Fruit fly (Drosophila melanogaster) whole organism, prepupa: ENCODE measurements around the gene Tmx3.

Experiments used
- Blimp-1 ChIP-seq: fragments of 200-800 bp; sonication (Bioruptor generic); optimal IDR thresholded peaks from 3 replicates; lab custom pipeline; 2017; ENCODE audit warnings: missing biosample characterization, missing genetic modification characterization, mild to moderate bottlenecking, moderate library complexity, missing genetic modification reagents
- CG10631 ChIP-seq: fragments of 200-800 bp; sonication (Bioruptor generic); optimal IDR thresholded peaks from 2 replicates; lab custom pipeline; 2016; ENCODE audit warnings: missing biosample characterization, missing genetic modification characterization
- CG10669 ChIP-seq: fragments of 200-800 bp; sonication (Bioruptor generic); optimal IDR thresholded peaks from 3 replicates; lab custom pipeline; 2018; ENCODE audit warnings: missing biosample characterization, mild to moderate bottlenecking, missing genetic modification characterization, moderate library complexity
- CG11294 ChIP-seq: fragments of 200-800 bp; sonication (Bioruptor generic); IDR thresholded peaks from 2 replicates; pipeline ENCODE4 v1.3.6; 2022; ENCODE audit warnings: missing biosample characterization, missing genetic modification characterization
- CG11762 ChIP-seq: fragments of 200-800 bp; sonication (Bioruptor generic); optimal IDR thresholded peaks from 3 replicates; lab custom pipeline; 2016; ENCODE audit warnings: missing biosample characterization, missing genetic modification characterization; ENCODE audit not compliant: insufficient read depth
- CG11902 ChIP-seq: fragments of 200-800 bp; sonication (Bioruptor generic); optimal IDR thresholded peaks from 3 replicates; lab custom pipeline; 2016; ENCODE audit warnings: missing biosample characterization, missing genetic modification characterization
- CG15336 ChIP-seq: fragments of 200-800 bp; sonication (Bioruptor generic); IDR thresholded peaks from 2 replicates; pipeline ENCODE4 v1.3.6; 2022; ENCODE audit warnings: missing biosample characterization, missing genetic modification characterization
- CG16779 ChIP-seq: fragments of 200-800 bp; sonication (Bioruptor generic); optimal IDR thresholded peaks from 3 replicates; lab custom pipeline; 2017; ENCODE audit warnings: missing biosample characterization, mild to moderate bottlenecking, missing genetic modification characterization
- CG3032 ChIP-seq: fragments of 200-800 bp; optimal IDR thresholded peaks from 2 replicates; lab custom pipeline; 2019; ENCODE audit warnings: missing biosample characterization, mild to moderate bottlenecking, missing genetic modification characterization, moderate library complexity
- CG32006 ChIP-seq: fragments of 200-800 bp; sonication (Bioruptor generic); optimal IDR thresholded peaks from 3 replicates; lab custom pipeline; 2017; ENCODE audit warnings: missing biosample characterization, mild to moderate bottlenecking, missing genetic modification characterization
- CG34406 ChIP-seq: fragments of 200-800 bp; sonication (Bioruptor generic); optimal IDR thresholded peaks from 3 replicates; lab custom pipeline; 2016; ENCODE audit warnings: missing biosample characterization, missing genetic modification characterization
- CG3919 ChIP-seq: fragments of 200-800 bp; sonication (Bioruptor generic); optimal IDR thresholded peaks from 3 replicates; lab custom pipeline; 2016; ENCODE audit warnings: missing biosample characterization, missing genetic modification characterization
- CG4318 ChIP-seq: fragments of 200-800 bp; sonication (Bioruptor generic); optimal IDR thresholded peaks from 3 replicates; lab custom pipeline; 2017; ENCODE audit warnings: missing biosample characterization, mild to moderate bottlenecking, missing genetic modification characterization
- CG6163 ChIP-seq: fragments of 200-800 bp; sonication (Bioruptor generic); IDR thresholded peaks from 3 replicates; pipeline ENCODE4 v1.3.6; 2022; ENCODE audit warnings: missing biosample characterization, missing genetic modification characterization
- CG6276 ChIP-seq: fragments of 200-800 bp; sonication (Bioruptor generic); optimal IDR thresholded peaks from 2 replicates; lab custom pipeline; 2017; ENCODE audit warnings: missing biosample characterization, mild to moderate bottlenecking, missing genetic modification characterization
- CG6792 ChIP-seq: fragments of 200-800 bp; sonication (Bioruptor generic); optimal IDR thresholded peaks from 3 replicates; lab custom pipeline; 2016; ENCODE audit warnings: missing biosample characterization, missing genetic modification characterization
- CG6808 ChIP-seq: fragments of 200-800 bp; sonication (Bioruptor generic); optimal IDR thresholded peaks from 3 replicates; lab custom pipeline; 2017; ENCODE audit warnings: missing biosample characterization, missing genetic modification characterization, mild to moderate bottlenecking, moderate library complexity, missing genetic modification reagents
- CG6854 ChIP-seq: fragments of 200-800 bp; sonication (Bioruptor generic); optimal IDR thresholded peaks from 2 replicates; lab custom pipeline; 2017; ENCODE audit warnings: missing biosample characterization, mild to moderate bottlenecking, missing genetic modification characterization
- CG8119 ChIP-seq: fragments of 200-800 bp; sonication (Bioruptor generic); IDR thresholded peaks from 3 replicates; pipeline ENCODE4 v1.3.6; 2022; ENCODE audit warnings: missing biosample characterization, missing genetic modification characterization
- CG8319 ChIP-seq: fragments of 200-800 bp; sonication (Bioruptor generic); optimal IDR thresholded peaks from 3 replicates; lab custom pipeline; 2016; ENCODE audit warnings: missing biosample characterization, missing genetic modification characterization
- CG8632 ChIP-seq: fragments of 200-800 bp; sonication (Bioruptor generic); optimal IDR thresholded peaks from 3 replicates; lab custom pipeline; 2016; ENCODE audit warnings: missing biosample characterization, missing genetic modification characterization
- CG9139 ChIP-seq: fragments of 200-800 bp; sonication (Bioruptor generic); optimal IDR thresholded peaks from 3 replicates; lab custom pipeline; 2017; ENCODE audit warnings: missing biosample characterization, mild to moderate bottlenecking, missing genetic modification characterization
- Eip78C ChIP-seq: fragments of 200-800 bp; sonication (Bioruptor generic); peaks from one replicate; lab custom pipeline; 2016; ENCODE audit warnings: missing biosample characterization, missing genetic modification characterization
- Ets96B ChIP-seq: fragments of 200-800 bp; optimal IDR thresholded peaks from 2 replicates; lab custom pipeline; 2019; ENCODE audit warnings: missing biosample characterization, mild to moderate bottlenecking, missing genetic modification characterization, moderate library complexity
- Gug ChIP-seq: fragments of 200-800 bp; sonication (Bioruptor generic); IDR thresholded peaks from 2 replicates; pipeline ENCODE4 v1.3.6; 2022; ENCODE audit warnings: missing biosample characterization, missing genetic modification characterization
- Hr38 ChIP-seq: sonication (Bioruptor generic); optimal IDR thresholded peaks from 2 replicates; lab custom pipeline; 2016; ENCODE audit warnings: missing biosample characterization, missing genetic modification characterization
- Hr39 ChIP-seq: fragments of 200-800 bp; sonication (Bioruptor generic); optimal IDR thresholded peaks from 2 replicates; lab custom pipeline; 2016; ENCODE audit warnings: missing biosample characterization, missing genetic modification characterization
- Hr4 ChIP-seq: fragments of 200-800 bp; sonication (Bioruptor generic); optimal IDR thresholded peaks from 3 replicates; lab custom pipeline; 2016; ENCODE audit warnings: missing biosample characterization, missing genetic modification characterization
- Lpt ChIP-seq: fragments of 200-800 bp; sonication (Bioruptor generic); optimal IDR thresholded peaks from 3 replicates; lab custom pipeline; 2016; ENCODE audit warnings: missing biosample characterization, missing genetic modification characterization
- Met ChIP-seq: fragments of 200-800 bp; sonication (Bioruptor generic); optimal IDR thresholded peaks from 3 replicates; lab custom pipeline; 2016; ENCODE audit warnings: missing biosample characterization, missing genetic modification characterization
- OdsH ChIP-seq: fragments of 200-800 bp; sonication (Bioruptor generic); optimal IDR thresholded peaks from 3 replicates; lab custom pipeline; 2016; ENCODE audit warnings: missing biosample characterization, missing genetic modification characterization
- Smox ChIP-seq: fragments of 200-800 bp; sonication (Bioruptor generic); optimal IDR thresholded peaks from 3 replicates; lab custom pipeline; 2016; ENCODE audit warnings: missing biosample characterization, missing genetic modification characterization
- Sox14 ChIP-seq: fragments of 200-800 bp; sonication (Bioruptor generic); optimal IDR thresholded peaks from 3 replicates; lab custom pipeline; 2016; ENCODE audit warnings: missing biosample characterization, missing genetic modification characterization
- Sox15 ChIP-seq: fragments of 200-800 bp; sonication (Bioruptor generic); optimal IDR thresholded peaks from 3 replicates; lab custom pipeline; 2016; ENCODE audit warnings: missing biosample characterization, missing genetic modification characterization
- cyc ChIP-seq: fragments of 200-800 bp; sonication (Bioruptor generic); optimal IDR thresholded peaks from 3 replicates; lab custom pipeline; 2016; ENCODE audit warnings: missing biosample characterization, missing genetic modification characterization
- dsx ChIP-seq: fragments of 200-800 bp; optimal IDR thresholded peaks from 3 replicates; lab custom pipeline; 2019; ENCODE audit warnings: missing biosample characterization, mild to moderate bottlenecking, missing genetic modification characterization, moderate library complexity; ENCODE audit not compliant: poor library complexity, severe bottlenecking
- eg ChIP-seq: fragments of 200-800 bp; sonication (Bioruptor generic); IDR thresholded peaks from 3 replicates; pipeline ENCODE4 v1.3.6; 2022; ENCODE audit warnings: missing biosample characterization, missing genetic modification characterization
- esn ChIP-seq: fragments of 200-800 bp; sonication (Bioruptor generic); optimal IDR thresholded peaks from 2 replicates; lab custom pipeline; 2016; ENCODE audit warnings: missing biosample characterization, mild to moderate bottlenecking, missing genetic modification characterization, moderate library complexity
- fd59A ChIP-seq: fragments of 200-800 bp; sonication (Bioruptor generic); optimal IDR thresholded peaks from 2 replicates; lab custom pipeline; 2017; ENCODE audit warnings: missing biosample characterization, mild to moderate bottlenecking, missing genetic modification characterization, missing genetic modification reagents
- fd85E ChIP-seq: fragments of 200-800 bp; sonication (Bioruptor generic); optimal IDR thresholded peaks from 3 replicates; lab custom pipeline; 2016; ENCODE audit warnings: missing biosample characterization, missing genetic modification characterization
- fkh ChIP-seq: fragments of 200-800 bp; sonication (Bioruptor generic); optimal IDR thresholded peaks from 3 replicates; lab custom pipeline; 2017; ENCODE audit warnings: missing biosample characterization, mild to moderate bottlenecking, missing genetic modification characterization, moderate library complexity
- lz ChIP-seq: fragments of 200-800 bp; sonication (Bioruptor generic); optimal IDR thresholded peaks from 3 replicates; lab custom pipeline; 2016; ENCODE audit warnings: missing biosample characterization, missing genetic modification characterization
- pdm3 ChIP-seq: fragments of 200-800 bp; sonication (Bioruptor generic); optimal IDR thresholded peaks from 3 replicates; lab custom pipeline; 2016; ENCODE audit warnings: missing biosample characterization, missing genetic modification characterization
- salr ChIP-seq, 2 experiments: fragments of 200-800 bp; sonication (Bioruptor generic); optimal IDR thresholded peaks; 3 replicates each; lab custom pipeline; 2016 to 2018; ENCODE audit warnings: missing biosample characterization in 2 of 2, missing genetic modification characterization in 2 of 2, mild to moderate bottlenecking in 1 of 2
- spab ChIP-seq: fragments of 200-800 bp; sonication (Bioruptor generic); optimal IDR thresholded peaks from 2 replicates; lab custom pipeline; 2017; ENCODE audit warnings: missing biosample characterization, mild to moderate bottlenecking, missing genetic modification characterization, missing genetic modification reagents
- svp ChIP-seq: fragments of 200-800 bp; sonication (Bioruptor generic); peaks from one replicate; lab custom pipeline; 2016; ENCODE audit warnings: missing biosample characterization, missing genetic modification characterization
- topi ChIP-seq: fragments of 200-800 bp; sonication (Bioruptor generic); optimal IDR thresholded peaks from 3 replicates; lab custom pipeline; 2016; ENCODE audit warnings: missing biosample characterization, missing genetic modification characterization
- vri ChIP-seq: fragments of 200-800 bp; sonication (Bioruptor generic); optimal IDR thresholded peaks from 3 replicates; lab custom pipeline; 2016; ENCODE audit warnings: missing biosample characterization, mild to moderate bottlenecking, missing genetic modification characterization

The Tmx3 gene

dm6 chr3L:16217935-16218334 lies 11.0 kb upstream of the Tmx3 start (continued):
- no peak for TF ChIP-seq CG9139 (GFP tag; lab: Kevin White, UChicago)
- peak; percentile 9 for TF ChIP-seq CG3032 (tag; lab: Kevin White, UChicago)
- TF ChIP-seq CG8119 (GFP tag; lab: Robert Waterston, UW), result peak; percentile 79
- peak; percentile 48 for TF ChIP-seq pdm3 (GFP tag; lab: Kevin White, UChicago)
- peak; percentile 66 for TF ChIP-seq OdsH (GFP tag; lab: Kevin White, UChicago)
- TF ChIP-seq CG11294, result 0 out of 2 replicates have a peak, but pooled peaks have one; percentile 38
- peak; percentile 11 for TF ChIP-seq lz (GFP tag; lab: Kevin White, UChicago)
- peak; percentile 43 for TF ChIP-seq CG4318
- peak; percentile 83 for TF ChIP-seq eg
- no peak for TF ChIP-seq CG11902 (GFP tag; lab: Kevin White, UChicago)
- TF ChIP-seq CG6808 (GFP tag; lab: Kevin White, UChicago), result peak; percentile 37
- peak; percentile 5 for TF ChIP-seq CG34406 (GFP tag; lab: Kevin White, UChicago)
- no peak for TF ChIP-seq CG8632
- peak; percentile 30 for TF ChIP-seq CG6792 (GFP tag; lab: Kevin White, UChicago)
- no peak for TF ChIP-seq Blimp-1 (GFP tag; lab: Kevin White, UChicago)
- peak; percentile 49 for TF ChIP-seq Met
- TF ChIP-seq topi (GFP tag; lab: Kevin White, UChicago), result peak; percentile 28
- no peak for TF ChIP-seq CG16779 (tag; lab: Kevin White, UChicago)
- TF ChIP-seq CG15336, result peak; percentile 84
- TF ChIP-seq esn (GFP tag; lab: Kevin White, UChicago), result peak; percentile 10
- no peak for TF ChIP-seq svp (GFP tag; lab: Kevin White, UChicago)
- TF ChIP-seq fd59A (GFP tag; lab: Kevin White, UChicago), result peak; percentile 34
- no peak for TF ChIP-seq CG6854 (GFP tag; lab: Kevin White, UChicago)
- peak; percentile 31 for TF ChIP-seq dsx (GFP tag; lab: Kevin White, UChicago)
- TF ChIP-seq Hr39, result peak; percentile 11
- TF ChIP-seq Hr38 (GFP tag; lab: Kevin White, UChicago), result no peak
- TF ChIP-seq CG6163 (GFP tag; lab: Robert Waterston, UW), result peak; percentile 83
- TF ChIP-seq CG8319 (GFP tag; lab: Kevin White, UChicago), result peak; percentile 23
- no peak for TF ChIP-seq fkh
- peak; percentile 12 for TF ChIP-seq fd85E (GFP tag; lab: Kevin White, UChicago)
- no peak for TF ChIP-seq Smox (GFP tag; lab: Kevin White, UChicago)
- TF ChIP-seq CG6276 (GFP tag; lab: Kevin White, UChicago), result peak; percentile 20
- TF ChIP-seq vri, result no peak
- peak; percentile 38 for TF ChIP-seq CG10669 (GFP tag; lab: Kevin White, UChicago)

- TF ChIP-seq salr (GFP tag; optimal IDR thresholded peaks at IDR 0.05; lab: Kevin White, UChicago) (peak in 1 of 2 experiments; percentile 7), topi (GFP tag; lab: Kevin White, UChicago) (no peak), CG32006 (peak; percentile 47), CG11902 (GFP tag; lab: Kevin White, UChicago) (no peak), Eip78C (GFP tag; lab: Kevin White, UChicago) (peak; percentile 63), Hr4 (peak; percentile 8), spab (GFP tag; lab: Kevin White, UChicago) (no peak), CG10669 (GFP tag; lab: Kevin White, UChicago) (no peak), pdm3 (GFP tag; lab: Kevin White, UChicago) (no peak), eg (no peak), CG8119 (GFP tag; lab: Robert Waterston, UW) (0 out of 3 replicates have a peak, but pooled peaks have one; percentile 30), CG6276 (GFP tag; lab: Kevin White, UChicago) (peak; percentile 6), CG4318 (peak; percentile 32), cyc (GFP tag; lab: Kevin White, UChicago) (no peak), CG16779 (tag; lab: Kevin White, UChicago) (no peak), CG6163 (GFP tag; lab: Robert Waterston, UW) (no peak), Met (no peak), Gug (GFP tag; lab: Robert Waterston, UW) (no peak), CG6854 (GFP tag; lab: Kevin White, UChicago) (no peak), Ets96B (tag; lab: Kevin White, UChicago) (no peak), Lpt (GFP tag; lab: Kevin White, UChicago) (peak; percentile 1), CG10631 (GFP tag; lab: Kevin White, UChicago) (no peak), Hr38 (GFP tag; lab: Kevin White, UChicago) (no peak), CG9139 (GFP tag; lab: Kevin White, UChicago) (no peak), Sox15 (GFP tag; lab: Kevin White, UChicago) (no peak), CG11762 (GFP tag; lab: Kevin White, UChicago) (no peak), Sox14 (GFP tag; lab: Kevin White, UChicago) (no peak), CG3919 (GFP tag; lab: Kevin White, UChicago) (peak; percentile 7), esn (GFP tag; lab: Kevin White, UChicago) (no peak), CG8632 (no peak)
These were observed 7.6 kb upstream of the Tmx3 start for dm6 chr3L:16221278-16221677.
